Worm (Caenorhabditis elegans) whole organism, L2 larva: ENCODE data around the gene bcl-7.

Experiments used
- egl-27 ChIP-seq: sonication (generic microtip); optimal IDR thresholded peaks from 3 replicates; lab custom pipeline; 2017; ENCODE audit warnings: missing biosample characterization, missing genetic modification reagents, missing genetic modification characterization
- lin-13 ChIP-seq: fragments of 150-350 bp; optimal IDR thresholded peaks from 2 replicates; lab custom pipeline; 2014; ENCODE audit warnings: missing biosample characterization, missing genetic modification reagents, missing genetic modification characterization
- lin-39 ChIP-seq: fragments of 150-350 bp; optimal IDR thresholded peaks from 2 replicates; lab custom pipeline; 2014; ENCODE audit warnings: missing biosample characterization, missing genetic modification reagents, missing genetic modification characterization
- nhr-11 ChIP-seq: fragments of 150-350 bp; optimal IDR thresholded peaks from 2 replicates; lab custom pipeline; 2014; ENCODE audit warnings: missing biosample characterization, missing genetic modification characterization
- skn-1 ChIP-seq: sonication (generic microtip); optimal IDR thresholded peaks from 2 replicates; lab custom pipeline; 2017; ENCODE audit warnings: missing biosample characterization, missing genetic modification characterization
- snpc-4 ChIP-seq: fragments of 150-350 bp; optimal IDR thresholded peaks from 2 replicates; lab custom pipeline; 2014; ENCODE audit warnings: missing biosample characterization, missing genetic modification characterization
- unc-62 ChIP-seq: fragments of 150-350 bp; optimal IDR thresholded peaks from 2 replicates; lab custom pipeline; 2014; ENCODE audit warnings: missing biosample characterization, missing genetic modification reagents, missing genetic modification characterization
- ztf-4 ChIP-seq: fragments of 150-350 bp; optimal IDR thresholded peaks from 2 replicates; lab custom pipeline; 2014; ENCODE audit warnings: missing biosample characterization, missing genetic modification characterization

ce11 chrIII:5906749-5907148 lies 19.1 kb upstream of the bcl-7 start, which contains the start of gene erd-2.2:
- TF ChIP-seq ztf-4 (no peak), unc-62 (GFP tag; lab: Kevin White, UChicago) (no peak), lin-39 (tag; lab: Kevin White, UChicago) (no peak), lin-13 (no peak), snpc-4 (tag; lab: Kevin White, UChicago) (no peak), egl-27 (tag; lab: Kevin White, UChicago) (no peak), skn-1 (tag; lab: Kevin White, UChicago) (no peak), nhr-11 (tag; lab: Kevin White, UChicago) (no peak)
